Worm (Caenorhabditis elegans): ENCODE data around the gene C55A6.11.

The C55A6.11 gene

DNA sequence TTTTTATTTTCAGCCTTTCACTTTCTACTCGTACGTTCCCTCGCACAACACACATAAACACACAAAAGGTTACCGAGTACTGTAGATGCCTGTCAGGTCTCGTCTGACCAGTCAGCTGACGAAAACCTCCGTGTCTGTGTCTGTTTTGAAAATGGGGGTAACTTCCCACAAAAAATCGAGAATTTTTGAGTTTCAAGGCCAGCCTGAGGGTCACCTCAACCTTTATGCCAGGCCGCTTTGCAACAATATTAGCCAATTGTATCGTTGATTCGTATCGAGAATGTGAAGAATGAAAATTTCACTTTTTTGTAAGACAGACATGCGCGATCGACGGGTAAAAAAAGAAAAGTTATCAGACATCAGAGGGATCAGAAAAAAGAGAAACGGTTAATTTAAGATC lies 10.8 kb downstream of the C55A6.11 start:
- TF ChIP-seq ceh-28 (tag; optimal IDR thresholded peaks at IDR 0.05) (no peak), nhr-23 (tag; optimal IDR thresholded peaks at IDR 0.05) (peak; percentile 66), nhr-25 (tag; optimal IDR thresholded peaks at IDR 0.05) (peak; percentile 97), nhr-43 (tag; optimal IDR thresholded peaks at IDR 0.05; ENCODE audit: poor library complexity, severe bottlenecking) (peak; percentile 10), R02D3.7 (tag; optimal IDR thresholded peaks at IDR 0.05) (peak; percentile 6), tbx-2 (tag; optimal IDR thresholded peaks at IDR 0.05) (peak; percentile 1), aly-2 (tag; optimal IDR thresholded peaks at IDR 0.05) (no peak), ceh-16 (tag; optimal IDR thresholded peaks at IDR 0.05) (no peak), lin-15B (tag; optimal IDR thresholded peaks at IDR 0.05) (no peak), nfya-1 (tag; optimal IDR thresholded peaks at IDR 0.05; ENCODE audit: insufficient read depth) (peak; percentile 1), elt-1 (tag; optimal IDR thresholded peaks at IDR 0.05) (peak; percentile 29), pha-4 (tag; optimal IDR thresholded peaks at IDR 0.05) (peak; percentile 48)

DNA sequence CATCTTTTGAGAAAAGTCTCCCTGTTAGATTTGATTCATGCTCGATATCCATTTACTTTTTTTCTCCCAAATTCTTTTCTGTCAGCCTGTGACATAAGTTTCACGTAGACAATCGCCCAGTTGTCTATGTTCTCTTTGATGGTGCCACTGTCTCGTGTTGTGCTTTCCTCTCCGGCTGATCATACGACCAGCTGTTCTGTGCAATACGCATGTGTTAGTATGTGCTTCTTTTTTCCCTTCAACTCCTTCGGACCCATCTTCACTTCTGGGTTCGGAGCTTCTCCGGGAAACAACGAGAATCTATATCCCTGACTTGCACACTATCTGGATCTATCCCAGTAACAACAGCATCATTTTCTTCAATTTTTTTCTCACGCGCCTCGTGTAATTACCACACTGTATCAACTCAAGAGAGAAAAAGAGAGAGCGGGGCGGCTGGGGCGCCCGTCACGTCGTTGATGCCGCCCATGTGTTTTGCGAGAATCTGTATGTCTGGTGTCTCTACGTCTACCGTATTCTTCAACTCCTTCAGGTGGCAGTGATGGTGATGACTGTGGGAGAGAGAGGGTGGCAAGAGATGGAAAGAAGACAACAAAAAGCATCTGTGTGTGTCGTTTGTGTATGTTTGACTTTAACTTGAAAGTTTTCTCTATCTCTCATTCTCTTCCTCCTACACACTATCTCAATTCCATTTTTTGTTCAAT lies 11.7 kb downstream of the C55A6.11 start:
- TF ChIP-seq R02D3.7 (tag; optimal IDR thresholded peaks at IDR 0.05) (no peak), ZK546.5 (tag; optimal IDR thresholded peaks at IDR 0.05) (no peak), nhr-25 (tag; optimal IDR thresholded peaks at IDR 0.05) (peak; percentile 95), nhr-12 (tag; optimal IDR thresholded peaks at IDR 0.05) (no peak), nhr-28 (tag; optimal IDR thresholded peaks at IDR 0.05) (no peak), lsy-12 (tag; optimal IDR thresholded peaks at IDR 0.05) (peak; percentile 58), hmg-11 (tag; optimal IDR thresholded peaks at IDR 0.05) (no peak), elt-3 (tag; optimal IDR thresholded peaks at IDR 0.05) (peak in 1 of 3 experiments; percentile 43), nhr-77 (tag; optimal IDR thresholded peaks at IDR 0.05) (no peak), nhr-237 (tag; optimal IDR thresholded peaks at IDR 0.05) (no peak), skn-1 (tag; optimal IDR thresholded peaks at IDR 0.05) (peak; percentile 73), eor-1 (tag; optimal IDR thresholded peaks at IDR 0.05) (no peak), nhr-11 (tag; optimal IDR thresholded peaks at IDR 0.05) (no peak), ztf-11 (tag; optimal IDR thresholded peaks at IDR 0.05) (no peak), elt-2 (tag; optimal IDR thresholded peaks at IDR 0.05) (peak; percentile 88), ceh-28 (tag; optimal IDR thresholded peaks at IDR 0.05) (peak; percentile 35), ceh-16 (tag; optimal IDR thresholded peaks at IDR 0.05) (no peak), elt-1 (tag; optimal IDR thresholded peaks at IDR 0.05) (peak; percentile 58), pqm-1 (tag; optimal IDR thresholded peaks at IDR 0.05) (peak; percentile 81), nhr-23 (tag; optimal IDR thresholded peaks at IDR 0.05) (peak; percentile 28), nhr-43 (tag; optimal IDR thresholded peaks at IDR 0.05; ENCODE audit: poor library complexity, severe bottlenecking) (peak; percentile 70), sea-2 (GFP tag; optimal IDR thresholded peaks at IDR 0.05) (no peak), lin-15B (tag; optimal IDR thresholded peaks at IDR 0.05) (no peak), aly-2 (tag; optimal IDR thresholded peaks at IDR 0.05) (no peak), egl-27 (tag; optimal IDR thresholded peaks at IDR 0.05) (peak; percentile 85), mdl-1 (tag; optimal IDR thresholded peaks at IDR 0.05) (peak; percentile 77), nhr-76 (tag; optimal IDR thresholded peaks at IDR 0.05) (no peak), fkh-2 (tag; optimal IDR thresholded peaks at IDR 0.05) (no peak), nfya-1 (tag; optimal IDR thresholded peaks at IDR 0.05; ENCODE audit: insufficient read depth) (peak; percentile 52), daf-12 (tag; optimal IDR thresholded peaks at IDR 0.05) (no peak), snpc-4 (tag; optimal IDR thresholded peaks at IDR 0.05) (peak; percentile 36), fos-1 (tag; optimal IDR thresholded peaks at IDR 0.05) (no peak), fkh-10 (GFP tag; optimal IDR thresholded peaks at IDR 0.05) (no peak), egl-5 (tag; optimal IDR thresholded peaks at IDR 0.05) (peak; percentile 21), unc-62 (GFP tag; optimal IDR thresholded peaks at IDR 0.05) (peak; percentile 62), unc-39 (tag; optimal IDR thresholded peaks at IDR 0.05) (no peak), mml-1 (tag; optimal IDR thresholded peaks at IDR 0.05) (no peak), jun-1 (tag; optimal IDR thresholded peaks at IDR 0.05) (peak; percentile 82), zag-1 (tag; optimal IDR thresholded peaks at IDR 0.05) (no peak), lin-39 (tag; optimal IDR thresholded peaks at IDR 0.05) (peak; percentile 42), ceh-9 (tag; optimal IDR thresholded peaks at IDR 0.05) (no peak), tbx-2 (tag; optimal IDR thresholded peaks at IDR 0.05) (peak; percentile 54), ama-1 (optimal IDR thresholded peaks at IDR 0.05) (no peak), pha-4 (tag; optimal IDR thresholded peaks at IDR 0.05) (peak; percentile 96), nhr-67 (tag; optimal IDR thresholded peaks at IDR 0.05) (no peak), ceh-82 (tag; optimal IDR thresholded peaks at IDR 0.05) (no peak), ztf-4 (tag; optimal IDR thresholded peaks at IDR 0.05) (peak; percentile 18)
